Worm (Caenorhabditis elegans) whole organism, L1 larva: ENCODE measurements around the gene rpt-3.

ENCODE experiments used
- C04F5.9 ChIP-seq: sonication (generic microtip); optimal IDR thresholded peaks from 2 replicates; lab custom pipeline; 2016; ENCODE audit warnings: missing genetic modification characterization, missing compliant biosample characterization
- C16A3.4 ChIP-seq: fragments of 150-350 bp; optimal IDR thresholded peaks from 2 replicates; lab custom pipeline; 2014; ENCODE audit warnings: missing biosample characterization, missing genetic modification characterization
- F16B12.6 ChIP-seq: fragments of 150-350 bp; optimal IDR thresholded peaks from 2 replicates; lab custom pipeline; 2014; ENCODE audit warnings: missing biosample characterization, missing genetic modification characterization
- Y116A8C.19 ChIP-seq: sonication (generic microtip); optimal IDR thresholded peaks from 2 replicates; lab custom pipeline; 2016; ENCODE audit warnings: missing compliant biosample characterization, missing genetic modification characterization, borderline replicate concordance
- aha-1 ChIP-seq: fragments of 150-350 bp; optimal IDR thresholded peaks from 2 replicates; lab custom pipeline; 2014; ENCODE audit warnings: missing biosample characterization, missing genetic modification characterization
- aly-2 ChIP-seq: fragments of 150-350 bp; optimal IDR thresholded peaks from 2 replicates; lab custom pipeline; 2014; ENCODE audit warnings: missing biosample characterization, missing genetic modification characterization
- ama-1 ChIP-seq: fragments of 150-350 bp; optimal IDR thresholded peaks from 2 replicates; lab custom pipeline; 2014
- blmp-1 ChIP-seq: fragments of 150-350 bp; optimal IDR thresholded peaks from 2 replicates; lab custom pipeline; 2014; ENCODE audit warnings: missing biosample characterization, missing genetic modification characterization
- ceh-63 ChIP-seq: fragments of 200-800 bp; sonication (Bioruptor generic); optimal IDR thresholded peaks from 2 replicates; lab custom pipeline; 2018; ENCODE audit warnings: mild to moderate bottlenecking, missing genetic modification characterization, missing compliant biosample characterization
- ceh-8 ChIP-seq: fragments of 200-800 bp; sonication (Bioruptor generic); optimal IDR thresholded peaks from 2 replicates; lab custom pipeline; 2018; ENCODE audit warnings: mild to moderate bottlenecking, missing genetic modification characterization, moderate library complexity, missing compliant biosample characterization
- ceh-88 ChIP-seq: fragments of 200-800 bp; sonication (Bioruptor generic); IDR thresholded peaks from 2 replicates; pipeline ENCODE4 v1.3.6; 2022; ENCODE audit warnings: missing genetic modification characterization, missing compliant biosample characterization
- ces-1 ChIP-seq: fragments of 150-350 bp; optimal IDR thresholded peaks from 2 replicates; lab custom pipeline; 2014; ENCODE audit warnings: missing biosample characterization, missing genetic modification reagents, missing genetic modification characterization
- dpl-1 ChIP-seq, 3 experiments: fragments of 150-350 bp in 2 of 3; sonication (generic microtip) in 1 of 3; optimal IDR thresholded peaks; 2 replicates each; lab custom pipeline; 2014 to 2017; ENCODE audit warnings: missing biosample characterization in 3 of 3, missing genetic modification characterization in 3 of 3, missing genetic modification reagents in 3 of 3
- efl-1 ChIP-seq, 4 experiments: fragments of 150-350 bp; optimal IDR thresholded peaks in 3 of 4; peaks in 1 of 4; 1 replicate in 1 of 4; 2 replicates in 3 of 4; lab custom pipeline; 2014; ENCODE audit warnings: missing biosample characterization in 2 of 4, missing genetic modification characterization in 2 of 4, missing genetic modification reagents in 2 of 4
- efl-3 ChIP-seq: fragments of 200-800 bp; sonication (Bioruptor generic); optimal IDR thresholded peaks from 2 replicates; lab custom pipeline; 2018; ENCODE audit warnings: mild to moderate bottlenecking, missing genetic modification characterization, missing compliant biosample characterization
- egl-13 ChIP-seq: sonication (generic microtip); optimal IDR thresholded peaks from 2 replicates; lab custom pipeline; 2016; ENCODE audit warnings: missing genotype, missing genetic modification reagents, missing genetic modification characterization, missing compliant biosample characterization
- elt-2 ChIP-seq: sonication (generic microtip); optimal IDR thresholded peaks from 2 replicates; lab custom pipeline; 2016; ENCODE audit warnings: missing genetic modification characterization, mild to moderate bottlenecking, inconsistent platforms, missing compliant biosample characterization, missing genetic modification reagents
- ets-5 ChIP-seq: fragments of 200-800 bp; sonication (Bioruptor generic); IDR thresholded peaks from 2 replicates; pipeline ENCODE4 v1.3.6; 2022; ENCODE audit warnings: missing genetic modification characterization, missing compliant biosample characterization
- fkh-8 ChIP-seq: sonication (generic microtip); optimal IDR thresholded peaks from 2 replicates; lab custom pipeline; 2016; ENCODE audit warnings: mild to moderate bottlenecking, missing genetic modification characterization, missing compliant biosample characterization
- fos-1 ChIP-seq: fragments of 150-350 bp; optimal IDR thresholded peaks from 2 replicates; lab custom pipeline; 2014; ENCODE audit warnings: missing biosample characterization, missing genetic modification characterization
- hlh-17 ChIP-seq: fragments of 200-800 bp; sonication (Bioruptor generic); optimal IDR thresholded peaks from 2 replicates; lab custom pipeline; 2018; ENCODE audit warnings: missing genetic modification characterization, mild to moderate bottlenecking, missing compliant biosample characterization, moderate library complexity, borderline replicate concordance
- hpl-2 ChIP-seq: fragments of 150-350 bp; optimal IDR thresholded peaks from 2 replicates; lab custom pipeline; 2014; ENCODE audit warnings: missing biosample characterization, missing genetic modification reagents, missing genetic modification characterization
- irx-1 ChIP-seq: sonication (generic microtip); optimal IDR thresholded peaks from 2 replicates; lab custom pipeline; 2016; ENCODE audit warnings: missing genetic modification characterization, missing compliant biosample characterization
- isw-1 ChIP-seq: fragments of 200-800 bp; sonication (Bioruptor generic); IDR thresholded peaks from 2 replicates; pipeline ENCODE4 v1.3.6; 2022; ENCODE audit warnings: missing genetic modification characterization, missing compliant biosample characterization
- jun-1 ChIP-seq: fragments of 150-350 bp; optimal IDR thresholded peaks from 2 replicates; lab custom pipeline; 2014; ENCODE audit warnings: missing biosample characterization, missing genetic modification reagents, missing genetic modification characterization
- lin-13 ChIP-seq: fragments of 150-350 bp; optimal IDR thresholded peaks from 2 replicates; lab custom pipeline; 2014; ENCODE audit warnings: missing biosample characterization, missing genetic modification reagents, missing genetic modification characterization
- lin-14 ChIP-seq: fragments of 200-800 bp; sonication (Bioruptor generic); optimal IDR thresholded peaks from 2 replicates; lab custom pipeline; 2018; ENCODE audit warnings: mild to moderate bottlenecking, missing genetic modification characterization, moderate library complexity, missing compliant biosample characterization
- lin-15B ChIP-seq: fragments of 150-350 bp; sonication (generic microtip); optimal IDR thresholded peaks from 3 replicates; lab custom pipeline; 2014; ENCODE audit warnings: missing biosample characterization, missing genetic modification characterization
- lin-35 ChIP-seq, 2 experiments: fragments of 150-350 bp; optimal IDR thresholded peaks; 2 replicates each; lab custom pipeline; 2014; ENCODE audit warnings: missing biosample characterization in 2 of 2, missing genetic modification characterization in 2 of 2, missing genetic modification reagents in 2 of 2
- lir-3 ChIP-seq: sonication (generic microtip); optimal IDR thresholded peaks from 2 replicates; lab custom pipeline; 2016; ENCODE audit warnings: mild to moderate bottlenecking, missing genetic modification characterization, moderate library complexity, missing compliant biosample characterization; ENCODE audit not compliant: poor library complexity
- lsy-2 ChIP-seq, 2 experiments: fragments of 150-350 bp; optimal IDR thresholded peaks; 2 replicates each; lab custom pipeline; 2014; ENCODE audit warnings: missing biosample characterization in 2 of 2, missing genetic modification characterization in 2 of 2
- mab-9 ChIP-seq: fragments of 200-800 bp; sonication (Bioruptor generic); IDR thresholded peaks from 2 replicates; pipeline ENCODE4 v1.3.6; 2022; ENCODE audit warnings: missing genetic modification reagents, missing genetic modification characterization, missing compliant biosample characterization
- mep-1 ChIP-seq: fragments of 150-350 bp; optimal IDR thresholded peaks from 2 replicates; lab custom pipeline; 2014; ENCODE audit warnings: missing biosample characterization, missing genetic modification characterization
- nhr-20 ChIP-seq: sonication (generic microtip); optimal IDR thresholded peaks from 2 replicates; lab custom pipeline; 2016; ENCODE audit warnings: mild to moderate bottlenecking, missing genetic modification characterization, missing compliant biosample characterization
- nhr-237 ChIP-seq: fragments of 150-350 bp; optimal IDR thresholded peaks from 2 replicates; lab custom pipeline; 2014; ENCODE audit warnings: missing biosample characterization, missing genetic modification characterization
- nhr-28 ChIP-seq: fragments of 150-350 bp; optimal IDR thresholded peaks from 2 replicates; lab custom pipeline; 2014; ENCODE audit warnings: missing biosample characterization, missing genetic modification characterization
- nhr-76 ChIP-seq: sonication (generic microtip); optimal IDR thresholded peaks from 2 replicates; lab custom pipeline; 2017; ENCODE audit warnings: missing biosample characterization, missing genetic modification characterization
- nhr-84 ChIP-seq: sonication (generic microtip); optimal IDR thresholded peaks from 2 replicates; lab custom pipeline; 2017; ENCODE audit warnings: missing biosample characterization, missing genetic modification characterization
- nhr-85 ChIP-seq: sonication (generic microtip); peaks from one replicate; lab custom pipeline; 2016; ENCODE audit warnings: missing genetic modification characterization, inconsistent platforms, missing compliant biosample characterization
- nhr-90 ChIP-seq: sonication (generic microtip); optimal IDR thresholded peaks from 2 replicates; lab custom pipeline; 2016; ENCODE audit warnings: mild to moderate bottlenecking, missing genetic modification characterization, missing compliant biosample characterization; ENCODE audit not compliant: poor library complexity
- pqm-1 ChIP-seq: sonication (generic microtip); optimal IDR thresholded peaks from 3 replicates; lab custom pipeline; 2017; ENCODE audit warnings: missing biosample characterization, missing genetic modification characterization
- snpc-4 ChIP-seq: fragments of 150-350 bp; optimal IDR thresholded peaks from 2 replicates; lab custom pipeline; 2014; ENCODE audit warnings: missing biosample characterization, missing genetic modification characterization
- snu-23 ChIP-seq: sonication (generic microtip); optimal IDR thresholded peaks from 2 replicates; lab custom pipeline; 2016; ENCODE audit warnings: missing genetic modification characterization, missing compliant biosample characterization
- swsn-7 ChIP-seq: sonication (generic microtip); optimal IDR thresholded peaks from 2 replicates; lab custom pipeline; 2016; ENCODE audit warnings: missing genetic modification characterization, missing compliant biosample characterization
- tlp-1 ChIP-seq: fragments of 150-350 bp; optimal IDR thresholded peaks from 2 replicates; lab custom pipeline; 2014; ENCODE audit warnings: missing biosample characterization, missing genetic modification characterization
- unc-130 ChIP-seq: fragments of 150-350 bp; optimal IDR thresholded peaks from 2 replicates; lab custom pipeline; 2017; ENCODE audit warnings: missing biosample characterization, missing genetic modification characterization, inconsistent platforms
- unc-30 ChIP-seq: sonication (generic microtip); optimal IDR thresholded peaks from 2 replicates; lab custom pipeline; 2017; ENCODE audit warnings: missing biosample characterization, missing genetic modification characterization
- unc-62 ChIP-seq: fragments of 150-350 bp; optimal IDR thresholded peaks from 2 replicates; lab custom pipeline; 2014; ENCODE audit warnings: missing biosample characterization, missing genetic modification reagents, missing genetic modification characterization
- unc-86 ChIP-seq: sonication (generic microtip); optimal IDR thresholded peaks from 2 replicates; lab custom pipeline; 2016; ENCODE audit warnings: missing genetic modification characterization, missing compliant biosample characterization
- vab-15 ChIP-seq: sonication (generic microtip); optimal IDR thresholded peaks from 2 replicates; lab custom pipeline; 2017; ENCODE audit warnings: missing genotype, mild to moderate bottlenecking, missing genetic modification characterization, missing compliant biosample characterization
- xbp-1 ChIP-seq: sonication (generic microtip); optimal IDR thresholded peaks from 2 replicates; lab custom pipeline; 2016; ENCODE audit warnings: missing genetic modification characterization, missing compliant biosample characterization
- zip-4 ChIP-seq: fragments of 200-800 bp; sonication (Bioruptor generic); optimal IDR thresholded peaks from 2 replicates; lab custom pipeline; 2018; ENCODE audit warnings: mild to moderate bottlenecking, missing genetic modification characterization, moderate library complexity, missing compliant biosample characterization
- ztf-11 ChIP-seq, 2 experiments: sonication (generic microtip); optimal IDR thresholded peaks; 2 replicates each; lab custom pipeline; 2016 to 2017; ENCODE audit warnings: missing genetic modification characterization in 2 of 2, missing biosample characterization in 1 of 2, missing compliant biosample characterization in 1 of 2
- ztf-4 ChIP-seq: fragments of 150-350 bp; optimal IDR thresholded peaks from 2 replicates; lab custom pipeline; 2014; ENCODE audit warnings: missing biosample characterization, missing genetic modification characterization

The rpt-3 gene

DNA sequence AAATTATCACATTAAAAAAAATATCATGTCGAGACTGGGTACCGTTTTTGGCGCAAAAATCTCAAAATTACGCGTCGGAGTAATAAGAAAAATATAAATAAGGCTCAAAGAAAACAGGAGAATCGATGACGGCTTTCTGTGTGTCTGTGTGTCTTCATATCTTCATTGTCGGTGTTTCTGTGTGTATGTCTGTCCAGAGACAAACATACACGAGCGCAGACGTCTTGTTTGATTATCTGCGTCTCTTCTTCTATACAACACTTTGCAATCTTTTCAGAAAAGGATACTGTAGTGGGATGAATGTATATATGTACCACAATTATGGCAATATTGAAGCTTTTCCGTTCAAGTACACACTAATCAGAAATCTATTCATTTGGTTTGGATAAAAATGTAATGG is 45.3 kb upstream of the rpt-3 start, which contains the start of gene C05D11.13:
Gene C05D11.13, minus strand, starts transcription at position 252 of the 400 bp plus-strand sequence.
- TF ChIP-seq blmp-1 (tag; lab: Kevin White, UChicago), result peak; percentile 53
- TF ChIP-seq irx-1 (tag; lab: Kevin White, UChicago), result peak; percentile 17
- no peak for TF ChIP-seq ztf-4 (tag; lab: Kevin White, UChicago)
- no peak for TF ChIP-seq elt-2 (tag; lab: Kevin White, UChicago)
- TF ChIP-seq nhr-28, result no peak
- no peak for TF ChIP-seq hpl-2
- TF ChIP-seq ceh-8 (GFP tag; lab: Kevin White, UChicago), result no peak
- TF ChIP-seq unc-30 (tag; lab: Kevin White, UChicago), result no peak
- no peak for TF ChIP-seq ets-5
- no peak for TF ChIP-seq tlp-1 (tag; lab: Kevin White, UChicago)
- peak; percentile 34 for TF ChIP-seq C16A3.4
- TF ChIP-seq fos-1 (tag; lab: Kevin White, UChicago), result no peak
- TF ChIP-seq lin-14, result peak; percentile 62
- no peak for TF ChIP-seq nhr-90
- TF ChIP-seq nhr-85 (tag; lab: Kevin White, UChicago), result peak; percentile 11
- TF ChIP-seq Y116A8C.19 (tag; lab: Kevin White, UChicago), result no peak
- TF ChIP-seq efl-3 (GFP tag; lab: Kevin White, UChicago), result no peak
- TF ChIP-seq efl-1 (optimal IDR thresholded peaks at IDR 0.05; lab: Kevin White, UChicago), result peak; percentile 25 to 52
- peak; percentile 11 to 13 for TF ChIP-seq efl-1 (GFP tag; optimal IDR thresholded peaks at IDR 0.05 in 1 of 2; lab: Kevin White, UChicago)
- TF ChIP-seq mep-1, result peak; percentile 78
- TF ChIP-seq snpc-4 (tag; lab: Kevin White, UChicago), result no peak
- TF ChIP-seq isw-1 (GFP tag; lab: Robert Waterston, UW), result no peak
- TF ChIP-seq ceh-88, result no peak
- TF ChIP-seq unc-86, result no peak
- TF ChIP-seq nhr-20 (tag; lab: Kevin White, UChicago), result peak; percentile 34
- TF ChIP-seq swsn-7 (tag; lab: Kevin White, UChicago), result no peak
- TF ChIP-seq nhr-84 (tag; lab: Kevin White, UChicago), result no peak
- TF ChIP-seq C04F5.9, result no peak
- no peak for TF ChIP-seq lir-3 (tag; lab: Kevin White, UChicago)
- TF ChIP-seq aly-2, result no peak
- peak; percentile 9 for TF ChIP-seq xbp-1 (tag; lab: Kevin White, UChicago)
- no peak for TF ChIP-seq unc-62
- TF ChIP-seq lin-15B, result no peak
- TF ChIP-seq vab-15 (tag; lab: Kevin White, UChicago), result no peak
- peak in 2 of 3 experiments; percentile 9 to 47 for TF ChIP-seq dpl-1 (GFP tag; optimal IDR thresholded peaks at IDR 0.05; lab: Kevin White, UChicago)
- no peak for TF ChIP-seq ceh-63 (GFP tag; lab: Kevin White, UChicago)
- TF ChIP-seq lsy-2 (tag; optimal IDR thresholded peaks at IDR 0.05; lab: Kevin White, UChicago), result peak; percentile 49 to 87
- TF ChIP-seq jun-1 (tag; lab: Kevin White, UChicago), result peak; percentile 8
- peak; percentile 56 for TF ChIP-seq snu-23 (GFP tag; lab: Kevin White, UChicago)
- peak; percentile 68 for TF ChIP-seq unc-130 (tag; lab: Kevin White, UChicago)
- peak; percentile 24 to 54 for TF ChIP-seq lin-35 (GFP tag; optimal IDR thresholded peaks at IDR 0.05; lab: Kevin White, UChicago)
- TF ChIP-seq zip-4 (GFP tag; lab: Kevin White, UChicago), result no peak
- TF ChIP-seq egl-13 (tag; lab: Kevin White, UChicago), result no peak
- TF ChIP-seq nhr-76 (tag; lab: Kevin White, UChicago), result no peak
- no peak for TF ChIP-seq ces-1 (GFP tag; lab: Kevin White, UChicago)
- TF ChIP-seq hlh-17 (GFP tag; lab: Kevin White, UChicago), result no peak
- peak; percentile 65 for TF ChIP-seq ama-1 (lab: Kevin White, UChicago)
- TF ChIP-seq lin-13 (GFP tag; lab: Kevin White, UChicago), result no peak
- no peak for TF ChIP-seq ztf-11 (tag; optimal IDR thresholded peaks at IDR 0.05; lab: Kevin White, UChicago)
- TF ChIP-seq fkh-8 (tag; lab: Kevin White, UChicago), result no peak
- no peak for TF ChIP-seq aha-1
- no peak for TF ChIP-seq nhr-237
- no peak for TF ChIP-seq mab-9 (GFP tag; lab: Robert Waterston, UW)
- peak; percentile 11 for TF ChIP-seq F16B12.6
- TF ChIP-seq pqm-1 (tag; lab: Kevin White, UChicago), result no peak
